Fruit fly (Drosophila melanogaster) whole organism, adult: Measurements from ENCODE around the gene CG4511.

Experiments
- CG11617 ChIP-seq: fragments of 200-800 bp; sonication (Bioruptor generic); optimal IDR thresholded peaks from 2 replicates; lab custom pipeline; 2017; ENCODE audit warnings: mild to moderate bottlenecking, missing biosample characterization, missing genetic modification reagents, missing genetic modification characterization
- CG12768 ChIP-seq: fragments of 200-800 bp; sonication (Bioruptor generic); optimal IDR thresholded peaks from 2 replicates; lab custom pipeline; 2017; ENCODE audit warnings: missing biosample characterization, missing genetic modification characterization, mild to moderate bottlenecking, moderate library complexity, missing genetic modification reagents
- CG14711 ChIP-seq: fragments of 200-800 bp; sonication (Bioruptor generic); optimal IDR thresholded peaks from 2 replicates; lab custom pipeline; 2018; ENCODE audit warnings: missing biosample characterization, mild to moderate bottlenecking, missing genetic modification characterization, moderate library complexity
- CG1620 ChIP-seq: fragments of 200-800 bp; sonication (Bioruptor generic); optimal IDR thresholded peaks from 2 replicates; lab custom pipeline; 2016; ENCODE audit warnings: missing biosample characterization, missing genetic modification characterization
- CG33017 ChIP-seq: fragments of 200-800 bp; sonication (Bioruptor generic); optimal IDR thresholded peaks from 2 replicates; lab custom pipeline; 2018; ENCODE audit warnings: missing biosample characterization, mild to moderate bottlenecking, missing genetic modification characterization, moderate library complexity
- CG5204 ChIP-seq: fragments of 200-800 bp; sonication (Bioruptor generic); optimal IDR thresholded peaks from 2 replicates; lab custom pipeline; 2016; ENCODE audit warnings: missing biosample characterization, missing genetic modification characterization
- CG7045 ChIP-seq: fragments of 200-800 bp; sonication (Bioruptor generic); optimal IDR thresholded peaks from 2 replicates; lab custom pipeline; 2017; ENCODE audit warnings: missing biosample characterization, mild to moderate bottlenecking, missing genetic modification characterization
- CG7101 ChIP-seq: fragments of 200-800 bp; sonication (Bioruptor generic); optimal IDR thresholded peaks from 2 replicates; lab custom pipeline; 2018; ENCODE audit warnings: missing biosample characterization, mild to moderate bottlenecking, missing genetic modification characterization, moderate library complexity
- Clk ChIP-seq: fragments of 200-800 bp; sonication (Bioruptor generic); optimal IDR thresholded peaks from 2 replicates; lab custom pipeline; 2017; ENCODE audit warnings: missing biosample characterization, missing genetic modification characterization
- Crg-1 ChIP-seq: fragments of 200-800 bp; sonication (Bioruptor generic); optimal IDR thresholded peaks from 2 replicates; lab custom pipeline; 2016; ENCODE audit warnings: missing biosample characterization, missing genetic modification characterization
- Hr96 ChIP-seq: fragments of 200-800 bp; sonication (Bioruptor generic); optimal IDR thresholded peaks from 2 replicates; lab custom pipeline; 2016; ENCODE audit warnings: missing biosample characterization, missing genetic modification characterization
- Mnt ChIP-seq: fragments of 200-800 bp; sonication (Bioruptor generic); optimal IDR thresholded peaks from 2 replicates; lab custom pipeline; 2016; ENCODE audit warnings: missing biosample characterization, mild to moderate bottlenecking, missing genetic modification characterization
- bab1 ChIP-seq: fragments of 200-800 bp; sonication (Bioruptor generic); optimal IDR thresholded peaks from 3 replicates; lab custom pipeline; 2019; ENCODE audit warnings: missing biosample characterization, mild to moderate bottlenecking, missing genetic modification characterization, moderate library complexity
- cic ChIP-seq: fragments of 200-800 bp; sonication (Bioruptor generic); optimal IDR thresholded peaks from 2 replicates; lab custom pipeline; 2017; ENCODE audit warnings: missing biosample characterization, mild to moderate bottlenecking, missing genetic modification characterization, moderate library complexity
- cnc ChIP-seq, 2 experiments: fragments of >200 bp; optimal IDR thresholded peaks; 2 replicates each; lab custom pipeline; 2017
- kay ChIP-seq: fragments of 200-800 bp; sonication (Bioruptor generic); peaks from one replicate; lab custom pipeline; 2016; ENCODE audit warnings: missing biosample characterization, missing genetic modification characterization, borderline replicate concordance
- ovo ChIP-seq: fragments of 200-800 bp; sonication (Bioruptor generic); optimal IDR thresholded peaks from 2 replicates; lab custom pipeline; 2016; ENCODE audit warnings: missing biosample characterization, missing genetic modification characterization
- pad ChIP-seq: fragments of 200-800 bp; sonication (Bioruptor generic); optimal IDR thresholded peaks from 3 replicates; lab custom pipeline; 2017; ENCODE audit warnings: missing biosample characterization, missing genetic modification characterization, mild to moderate bottlenecking, moderate library complexity, missing genetic modification reagents
- tj ChIP-seq: fragments of 200-800 bp; sonication (Bioruptor generic); optimal IDR thresholded peaks from 3 replicates; lab custom pipeline; 2017; ENCODE audit warnings: missing biosample characterization, mild to moderate bottlenecking, missing genetic modification characterization, moderate library complexity
- toe ChIP-seq: fragments of 200-800 bp; sonication (Bioruptor generic); optimal IDR thresholded peaks from 2 replicates; lab custom pipeline; 2016; ENCODE audit warnings: missing biosample characterization, missing genetic modification characterization

The CG4511 gene

dm6 chr3R:10872148-10872783 lies 18.0 kb downstream of the CG4511 start, which contains the start of gene Fdh:
Gene Fdh (minus strand): TSS chr3R:10872381.
- TF ChIP-seq pad (GFP tag; lab: Kevin White, UChicago) (peak; percentile 41), CG12768 (peak; percentile 62), toe (GFP tag; lab: Kevin White, UChicago) (no peak), CG7101 (tag; lab: Kevin White, UChicago) (peak; percentile 69), bab1 (GFP tag; lab: Kevin White, UChicago) (peak; percentile 58), CG5204 (GFP tag; lab: Kevin White, UChicago) (no peak), cic (GFP tag; lab: Kevin White, UChicago) (peak; percentile 8), CG7045 (GFP tag; lab: Kevin White, UChicago) (peak; percentile 23), ovo (peak; percentile 4), kay (GFP tag; lab: Kevin White, UChicago) (peak; percentile 82), Clk (GFP tag; lab: Kevin White, UChicago) (no peak), CG1620 (GFP tag; lab: Kevin White, UChicago) (peak; percentile 3), CG11617 (GFP tag; lab: Kevin White, UChicago) (peak; percentile 74), cnc (optimal IDR thresholded peaks at IDR 0.05; lab: Kevin White, UChicago) (peak in 1 of 2 experiments; percentile 52), Crg-1 (peak; percentile 6), Mnt (peak; percentile 41), tj (GFP tag; lab: Kevin White, UChicago) (peak; percentile 28), CG14711 (peak; percentile 77), Hr96 (GFP tag; lab: Kevin White, UChicago) (no peak), CG33017 (peak; percentile 72)

dm6 chr3R:10872820-10873219 lies 18.5 kb downstream of the CG4511 start, which contains the start of gene CG4596:
Gene CG4596 (plus strand): TSS chr3R:10873038.
- no peak for TF ChIP-seq toe (GFP tag; lab: Kevin White, UChicago)
- no peak for TF ChIP-seq cic (GFP tag; lab: Kevin White, UChicago)
- TF ChIP-seq kay (GFP tag; lab: Kevin White, UChicago): no peak
- TF ChIP-seq Crg-1: no peak
- TF ChIP-seq CG1620 (GFP tag; lab: Kevin White, UChicago): no peak
- TF ChIP-seq CG12768: no peak
- no peak for TF ChIP-seq tj (GFP tag; lab: Kevin White, UChicago)
- no peak for TF ChIP-seq CG7101 (tag; lab: Kevin White, UChicago)
- TF ChIP-seq CG5204 (GFP tag; lab: Kevin White, UChicago): no peak
- TF ChIP-seq CG33017: no peak
- TF ChIP-seq ovo: no peak
- no peak for TF ChIP-seq bab1 (GFP tag; lab: Kevin White, UChicago)
- TF ChIP-seq CG11617 (GFP tag; lab: Kevin White, UChicago): no peak
- TF ChIP-seq Hr96 (GFP tag; lab: Kevin White, UChicago): no peak
- TF ChIP-seq cnc (optimal IDR thresholded peaks at IDR 0.05; lab: Kevin White, UChicago): no peak
- no peak for TF ChIP-seq Clk (GFP tag; lab: Kevin White, UChicago)
- no peak for TF ChIP-seq CG14711
- TF ChIP-seq pad (GFP tag; lab: Kevin White, UChicago): no peak
- no peak for TF ChIP-seq Mnt

- peak; percentile 89 for TF ChIP-seq CG12768
- peak; percentile 33 for TF ChIP-seq Hr96 (GFP tag; lab: Kevin White, UChicago)
- TF ChIP-seq CG11617 (GFP tag; lab: Kevin White, UChicago): peak; percentile 78
- peak; percentile 92 for TF ChIP-seq CG7101 (tag; lab: Kevin White, UChicago)
- TF ChIP-seq toe (GFP tag; lab: Kevin White, UChicago): peak; percentile 62
- peak; percentile 69 for TF ChIP-seq Crg-1
- TF ChIP-seq CG5204 (GFP tag; lab: Kevin White, UChicago): no peak
- no peak for TF ChIP-seq cnc (optimal IDR thresholded peaks at IDR 0.05; lab: Kevin White, UChicago)
- peak; percentile 25 for TF ChIP-seq Clk (GFP tag; lab: Kevin White, UChicago)
- peak; percentile 86 for TF ChIP-seq CG7045 (GFP tag; lab: Kevin White, UChicago)
- no peak for TF ChIP-seq CG1620 (GFP tag; lab: Kevin White, UChicago)
- TF ChIP-seq pad (GFP tag; lab: Kevin White, UChicago): peak; percentile 90
- TF ChIP-seq CG33017: peak; percentile 96
- peak; percentile 61 for TF ChIP-seq Mnt
- peak; percentile 37 for TF ChIP-seq tj (GFP tag; lab: Kevin White, UChicago)
- TF ChIP-seq bab1 (GFP tag; lab: Kevin White, UChicago): peak; percentile 55
- TF ChIP-seq ovo: peak; percentile 82
- peak; percentile 91 for TF ChIP-seq CG14711
- TF ChIP-seq kay (GFP tag; lab: Kevin White, UChicago): peak; percentile 95
- TF ChIP-seq cic (GFP tag; lab: Kevin White, UChicago): peak; percentile 93
Observed at dm6 chr3R:10875515-10876434, 21.5 kb downstream of the CG4511 start, which contains the start of gene Sodh2. Gene Sodh2 (plus strand): TSS chr3R:10876384.

dm6 chr3R:10877808-10878207 lies 23.5 kb downstream of the CG4511 start:
- TF ChIP-seq toe (GFP tag; lab: Kevin White, UChicago): no peak
- no peak for TF ChIP-seq Crg-1
- TF ChIP-seq CG7045 (GFP tag; lab: Kevin White, UChicago): no peak
- no peak for TF ChIP-seq CG7101 (tag; lab: Kevin White, UChicago)
- TF ChIP-seq pad (GFP tag; lab: Kevin White, UChicago): no peak
- TF ChIP-seq tj (GFP tag; lab: Kevin White, UChicago): no peak
- no peak for TF ChIP-seq CG1620 (GFP tag; lab: Kevin White, UChicago)
- TF ChIP-seq kay (GFP tag; lab: Kevin White, UChicago): no peak
- no peak for TF ChIP-seq CG33017
- TF ChIP-seq Clk (GFP tag; lab: Kevin White, UChicago): no peak
- no peak for TF ChIP-seq Mnt
- no peak for TF ChIP-seq CG12768
- TF ChIP-seq cic (GFP tag; lab: Kevin White, UChicago): no peak
- TF ChIP-seq bab1 (GFP tag; lab: Kevin White, UChicago): no peak
- no peak for TF ChIP-seq ovo
- TF ChIP-seq CG11617 (GFP tag; lab: Kevin White, UChicago): no peak
- no peak for TF ChIP-seq Hr96 (GFP tag; lab: Kevin White, UChicago)
